Fruit fly (Drosophila melanogaster) whole organism, embryonic: Measurements from ENCODE around the gene CG13884.
A peak's percentile ranks its signal among the peaks of the same experiment; 100 is the strongest.

Source experiments
- Aef1 ChIP-seq: fragments of 200-800 bp; sonication (Bioruptor generic); IDR thresholded peaks from 3 replicates; pipeline ENCODE4 v1.3.6; 2022; ENCODE audit warnings: missing biosample characterization, missing genetic modification characterization
- Atf-2 ChIP-seq: fragments of 200-800 bp; sonication (Bioruptor generic); optimal IDR thresholded peaks from 2 replicates; lab custom pipeline; 2016; ENCODE audit warnings: missing biosample characterization, missing genetic modification characterization
- CG10274 ChIP-seq: fragments of 200-800 bp; sonication (Bioruptor generic); optimal IDR thresholded peaks from 3 replicates; lab custom pipeline; 2017; ENCODE audit warnings: missing biosample characterization, mild to moderate bottlenecking, missing genetic modification characterization
- CG10321 ChIP-seq: fragments of 200-800 bp; sonication (Bioruptor generic); IDR thresholded peaks from 2 replicates; pipeline ENCODE4 v1.3.6; 2022; ENCODE audit warnings: missing biosample characterization, missing genetic modification characterization
- CG11247 ChIP-seq: fragments of 200-800 bp; sonication (Bioruptor generic); IDR thresholded peaks from 2 replicates; pipeline ENCODE4 v1.3.6; 2022; ENCODE audit warnings: missing biosample characterization, missing genetic modification characterization
- CG11695 ChIP-seq: fragments of 200-800 bp; sonication (Bioruptor generic); IDR thresholded peaks from 3 replicates; pipeline ENCODE4 v1.3.6; 2022; ENCODE audit warnings: missing biosample characterization, missing genetic modification characterization
- CG12155 ChIP-seq: fragments of 200-800 bp; sonication (Bioruptor generic); optimal IDR thresholded peaks from 3 replicates; lab custom pipeline; 2016; ENCODE audit warnings: missing biosample characterization, missing genetic modification characterization
- CG1602 ChIP-seq: fragments of 200-800 bp; sonication (Bioruptor generic); optimal IDR thresholded peaks from 3 replicates; lab custom pipeline; 2016; ENCODE audit warnings: missing biosample characterization, missing genetic modification characterization
- CG17829 ChIP-seq: fragments of 200-800 bp; optimal IDR thresholded peaks from 2 replicates; lab custom pipeline; 2019; ENCODE audit warnings: missing biosample characterization, mild to moderate bottlenecking, missing genetic modification characterization, moderate library complexity
- CG18599 ChIP-seq: fragments of 200-800 bp; sonication (Bioruptor generic); optimal IDR thresholded peaks from 3 replicates; lab custom pipeline; 2017; ENCODE audit warnings: missing biosample characterization, missing genetic modification characterization, mild to moderate bottlenecking, moderate library complexity, missing genetic modification reagents
- CG2202 ChIP-seq: fragments of 200-800 bp; sonication (Bioruptor generic); optimal IDR thresholded peaks from 2 replicates; lab custom pipeline; 2018; ENCODE audit warnings: missing biosample characterization, mild to moderate bottlenecking, missing genetic modification characterization
- CG30403 ChIP-seq: fragments of 200-800 bp; sonication (Bioruptor generic); optimal IDR thresholded peaks from 3 replicates; lab custom pipeline; 2016; ENCODE audit warnings: missing biosample characterization, missing genetic modification characterization
- CG31365 ChIP-seq: fragments of 200-800 bp; sonication (Bioruptor generic); optimal IDR thresholded peaks from 2 replicates; lab custom pipeline; 2018; ENCODE audit warnings: missing biosample characterization, mild to moderate bottlenecking, missing genetic modification characterization
- CG31441 ChIP-seq: fragments of 200-800 bp; sonication (Bioruptor generic); IDR thresholded peaks from 2 replicates; pipeline ENCODE4 v1.3.6; 2022; ENCODE audit warnings: missing biosample characterization, missing genetic modification characterization
- CG34224 ChIP-seq: fragments of 200-800 bp; sonication (Bioruptor generic); IDR thresholded peaks from 3 replicates; pipeline ENCODE4 v1.3.6; 2022; ENCODE audit warnings: missing biosample characterization, missing genetic modification characterization; ENCODE audit not compliant: partially characterized antibody
- CG6689 ChIP-seq: fragments of 200-800 bp; sonication (Bioruptor generic); IDR thresholded peaks from 2 replicates; pipeline ENCODE4 v1.3.6; 2022; ENCODE audit warnings: missing biosample characterization, missing genetic modification characterization
- CG6791 ChIP-seq: fragments of 200-800 bp; sonication (Bioruptor generic); IDR thresholded peaks from 3 replicates; pipeline ENCODE4 v1.3.6; 2022; ENCODE audit warnings: missing biosample characterization, missing genetic modification characterization; ENCODE audit not compliant: partially characterized antibody
- CG6813 ChIP-seq: fragments of 200-800 bp; sonication (Bioruptor generic); optimal IDR thresholded peaks from 2 replicates; lab custom pipeline; 2017; ENCODE audit warnings: missing biosample characterization, missing genetic modification characterization, mild to moderate bottlenecking, moderate library complexity, missing genetic modification reagents
- CG7745 ChIP-seq: fragments of 200-800 bp; sonication (Bioruptor generic); optimal IDR thresholded peaks from 2 replicates; lab custom pipeline; 2018; ENCODE audit warnings: missing biosample characterization, mild to moderate bottlenecking, missing genetic modification characterization, moderate library complexity
- CG8290 ChIP-seq, 3 experiments: fragments of 200-800 bp; sonication (Bioruptor generic); optimal IDR thresholded peaks; 2 replicates each; lab custom pipeline; 2016 to 2019; ENCODE audit warnings: missing biosample characterization in 3 of 3, missing genetic modification characterization in 3 of 3, mild to moderate bottlenecking in 2 of 3, moderate library complexity in 1 of 3
- CG8924 ChIP-seq: fragments of 200-800 bp; optimal IDR thresholded peaks from 3 replicates; lab custom pipeline; 2019; ENCODE audit warnings: missing biosample characterization, mild to moderate bottlenecking, missing genetic modification characterization, moderate library complexity
- CG9817 ChIP-seq: fragments of 200-800 bp; sonication (Bioruptor generic); optimal IDR thresholded peaks from 2 replicates; lab custom pipeline; 2018; ENCODE audit warnings: missing biosample characterization, mild to moderate bottlenecking, missing genetic modification characterization, moderate library complexity
- Drgx ChIP-seq: fragments of 200-800 bp; sonication (Bioruptor generic); IDR thresholded peaks from 2 replicates; pipeline ENCODE4 v1.3.6; 2022; ENCODE audit warnings: missing biosample characterization, missing genetic modification characterization
- Fer1 ChIP-seq: fragments of 200-800 bp; sonication (Bioruptor generic); optimal IDR thresholded peaks from 2 replicates; lab custom pipeline; 2017; ENCODE audit warnings: missing biosample characterization, mild to moderate bottlenecking, missing genetic modification characterization
- Gsc ChIP-seq: fragments of 200-800 bp; sonication (Bioruptor generic); IDR thresholded peaks from 2 replicates; pipeline ENCODE4 v1.3.6; 2022; ENCODE audit warnings: missing biosample characterization, missing genetic modification characterization
- HmgZ ChIP-seq: fragments of 200-800 bp; sonication (Bioruptor generic); optimal IDR thresholded peaks from 2 replicates; lab custom pipeline; 2018; ENCODE audit warnings: missing biosample characterization, mild to moderate bottlenecking, missing genetic modification characterization
- Hr78 ChIP-seq, 2 experiments: fragments of 200-800 bp in 1 of 2; fragments of >200 bp in 1 of 2; sonication (Bioruptor generic) in 1 of 2; optimal IDR thresholded peaks; 2 replicates each; lab custom pipeline; 2017 to 2019; ENCODE audit warnings: missing biosample characterization in 2 of 2, missing genetic modification characterization in 2 of 2, mild to moderate bottlenecking in 1 of 2, moderate library complexity in 1 of 2
- MBD-R2 ChIP-seq: fragments of 200-800 bp; sonication (Bioruptor generic); IDR thresholded peaks from 2 replicates; pipeline ENCODE4 v1.3.6; 2022; ENCODE audit warnings: missing biosample characterization, missing genetic modification characterization
- MESR4 ChIP-seq: fragments of 200-800 bp; sonication (Bioruptor generic); optimal IDR thresholded peaks from 2 replicates; lab custom pipeline; 2018; ENCODE audit warnings: missing biosample characterization, mild to moderate bottlenecking, missing genetic modification characterization, moderate library complexity
- Mes4 ChIP-seq: fragments of 200-800 bp; sonication (Bioruptor generic); optimal IDR thresholded peaks from 2 replicates; lab custom pipeline; 2016; ENCODE audit warnings: missing biosample characterization, missing genetic modification characterization
- Neu2 ChIP-seq: fragments of 200-800 bp; sonication (Bioruptor generic); optimal IDR thresholded peaks from 3 replicates; lab custom pipeline; 2016; ENCODE audit warnings: missing biosample characterization, missing genetic modification characterization, borderline replicate concordance
- Nf-YA ChIP-seq: fragments of 200-800 bp; sonication (Bioruptor generic); IDR thresholded peaks from 2 replicates; pipeline ENCODE4 v1.3.6; 2022; ENCODE audit warnings: missing biosample characterization, missing genetic modification characterization
- ac ChIP-seq: fragments of 200-800 bp; sonication (Bioruptor generic); optimal IDR thresholded peaks from 3 replicates; lab custom pipeline; 2017; ENCODE audit warnings: missing biosample characterization, mild to moderate bottlenecking, missing genetic modification characterization
- ap ChIP-seq: fragments of 200-800 bp; sonication (Bioruptor generic); IDR thresholded peaks from 2 replicates; pipeline ENCODE4 v1.3.6; 2022; ENCODE audit warnings: missing biosample characterization, missing genetic modification characterization
- ara ChIP-seq: fragments of 200-800 bp; sonication (Bioruptor generic); IDR thresholded peaks from 2 replicates; pipeline ENCODE4 v1.3.6; 2022; ENCODE audit warnings: missing biosample characterization, missing genetic modification characterization
- chif ChIP-seq, 2 experiments: fragments of 200-800 bp; sonication (Bioruptor generic); optimal IDR thresholded peaks; 3 replicates each; lab custom pipeline; 2016; ENCODE audit warnings: missing biosample characterization in 2 of 2, missing genetic modification characterization in 2 of 2
- corto ChIP-seq: fragments of 200-800 bp; sonication (Bioruptor generic); optimal IDR thresholded peaks from 2 replicates; lab custom pipeline; 2016; ENCODE audit warnings: missing biosample characterization, mild to moderate bottlenecking, missing genetic modification characterization, moderate library complexity
- disco-r ChIP-seq: fragments of 200-800 bp; sonication (Bioruptor generic); optimal IDR thresholded peaks from 2 replicates; lab custom pipeline; 2016; ENCODE audit warnings: missing biosample characterization, missing genetic modification characterization
- fd64A ChIP-seq: fragments of 200-800 bp; sonication (Bioruptor generic); optimal IDR thresholded peaks from 3 replicates; lab custom pipeline; 2018; ENCODE audit warnings: missing biosample characterization, mild to moderate bottlenecking, missing genetic modification characterization
- gsb ChIP-seq: fragments of 200-800 bp; sonication (Bioruptor generic); IDR thresholded peaks from 2 replicates; pipeline ENCODE4 v1.3.6; 2022; ENCODE audit warnings: missing biosample characterization, missing genetic modification characterization
- jigr1 ChIP-seq: fragments of 200-800 bp; sonication (Bioruptor generic); IDR thresholded peaks from 3 replicates; pipeline ENCODE4 v1.3.6; 2022; ENCODE audit warnings: missing biosample characterization, missing genetic modification characterization
- luna ChIP-seq: fragments of 200-800 bp; sonication (Bioruptor generic); optimal IDR thresholded peaks from 2 replicates; lab custom pipeline; 2016; ENCODE audit warnings: missing biosample characterization, missing genetic modification characterization
- oc ChIP-seq: fragments of 200-800 bp; sonication (Bioruptor generic); optimal IDR thresholded peaks from 2 replicates; lab custom pipeline; 2018; ENCODE audit warnings: missing biosample characterization, mild to moderate bottlenecking, missing genetic modification characterization, moderate library complexity
- pfk ChIP-seq: fragments of 200-800 bp; sonication (Bioruptor generic); optimal IDR thresholded peaks from 2 replicates; lab custom pipeline; 2018; ENCODE audit warnings: missing biosample characterization, mild to moderate bottlenecking, missing genetic modification characterization, moderate library complexity
- slp2 ChIP-seq: fragments of 200-800 bp; sonication (Bioruptor generic); optimal IDR thresholded peaks from 2 replicates; lab custom pipeline; 2016; ENCODE audit warnings: missing biosample characterization, missing genetic modification characterization
- sqz ChIP-seq: fragments of 200-800 bp; sonication (Bioruptor generic); optimal IDR thresholded peaks from 3 replicates; lab custom pipeline; 2018; ENCODE audit warnings: missing biosample characterization, mild to moderate bottlenecking, missing genetic modification characterization
- vnd ChIP-seq: fragments of 200-800 bp; sonication (Bioruptor generic); IDR thresholded peaks from 3 replicates; pipeline ENCODE4 v1.3.6; 2022; ENCODE audit warnings: missing biosample characterization, missing genetic modification characterization; ENCODE audit not compliant: partially characterized antibody
- zen2 ChIP-seq: fragments of 200-800 bp; sonication (Bioruptor generic); IDR thresholded peaks from 3 replicates; pipeline ENCODE4 v1.3.6; 2022; ENCODE audit warnings: missing biosample characterization, missing genetic modification characterization; ENCODE audit not compliant: partially characterized antibody

The CG13884 gene

dm6 chr3L:347641-348405, 18.4 kb downstream of the CG13884 start (continued):
- TF ChIP-seq fd64A (GFP tag; lab: Kevin White, UChicago) = peak; percentile 80
- peak; percentile 38 for TF ChIP-seq CG8290 (GFP tag; optimal IDR thresholded peaks at IDR 0.05; lab: Kevin White, UChicago)
- peak in 1 of 2 experiments; percentile 71 for TF ChIP-seq CG8290 (tag; optimal IDR thresholded peaks at IDR 0.05; lab: Kevin White, UChicago)
- no peak for TF ChIP-seq pfk (GFP tag; lab: Kevin White, UChicago)
- TF ChIP-seq Gsc (GFP tag; lab: Robert Waterston, UW) = no peak
- no peak for TF ChIP-seq gsb (GFP tag; lab: Robert Waterston, UW)
- TF ChIP-seq CG2202 (tag; lab: Kevin White, UChicago) = peak; percentile 71
- no peak for TF ChIP-seq sqz (GFP tag; lab: Kevin White, UChicago)
- TF ChIP-seq ara = peak; percentile 88
- TF ChIP-seq vnd (GFP tag; lab: Robert Waterston, UW) = no peak
- no peak for TF ChIP-seq MESR4
- peak; percentile 57 for TF ChIP-seq CG1602 (GFP tag; lab: Kevin White, UChicago)
- TF ChIP-seq CG30403 = peak; percentile 77
- peak; percentile 34; the same call in 1 of the 3 replicates for TF ChIP-seq Aef1
- peak; percentile 11 for TF ChIP-seq CG31365 (tag; lab: Kevin White, UChicago)
- peak; percentile 42; the same call in 1 of the 2 replicates for TF ChIP-seq Nf-YA (GFP tag; lab: Robert Waterston, UW)
- TF ChIP-seq CG8924 (tag; lab: Kevin White, UChicago) = peak; percentile 68
- peak; percentile 72 for TF ChIP-seq CG31441 (GFP tag; lab: Robert Waterston, UW)
- TF ChIP-seq Hr78 (GFP tag; optimal IDR thresholded peaks at IDR 0.05; lab: Kevin White, UChicago) = peak in 1 of 2 experiments; percentile 80
- peak; percentile 42 for TF ChIP-seq disco-r (GFP tag; lab: Kevin White, UChicago)
- peak; percentile 54 for TF ChIP-seq CG6689 (GFP tag; lab: Robert Waterston, UW)
- no peak for TF ChIP-seq luna (GFP tag; lab: Kevin White, UChicago)
- TF ChIP-seq Atf-2 (GFP tag; lab: Kevin White, UChicago) = peak; percentile 67
- TF ChIP-seq ap (GFP tag; lab: Robert Waterston, UW) = peak; percentile 56
- TF ChIP-seq jigr1 (GFP tag; lab: Robert Waterston, UW) = 0 out of 3 replicates have a peak, but pooled peaks have one; percentile 54
- no peak for TF ChIP-seq Neu2 (GFP tag; lab: Kevin White, UChicago)
- no peak for TF ChIP-seq CG10274 (GFP tag; lab: Kevin White, UChicago)
- peak; percentile 44 for TF ChIP-seq Mes4 (GFP tag; lab: Kevin White, UChicago)
- peak; percentile 51 for TF ChIP-seq CG12155 (GFP tag; lab: Kevin White, UChicago)
- TF ChIP-seq slp2 = peak; percentile 49
- no peak for TF ChIP-seq Fer1
- peak; percentile 42; the same call in 1 of the 2 replicates for TF ChIP-seq CG11247 (GFP tag; lab: Robert Waterston, UW)
- TF ChIP-seq oc (tag; lab: Kevin White, UChicago) = peak; percentile 77
- peak; percentile 87 for TF ChIP-seq Drgx (GFP tag; lab: Robert Waterston, UW)
- TF ChIP-seq CG7745 = peak; percentile 4
- no peak for TF ChIP-seq ac (GFP tag; lab: Kevin White, UChicago)
- no peak for TF ChIP-seq CG6791 (GFP tag; lab: Robert Waterston, UW)
- peak; percentile 63 for TF ChIP-seq CG6813 (GFP tag; lab: Kevin White, UChicago)
- TF ChIP-seq chif (GFP tag; optimal IDR thresholded peaks at IDR 0.05; lab: Kevin White, UChicago) = peak; percentile 50 to 86
- TF ChIP-seq HmgZ (tag; lab: Kevin White, UChicago) = no peak
- TF ChIP-seq CG17829 (tag; lab: Kevin White, UChicago) = peak; percentile 81
- TF ChIP-seq CG9817 (tag; lab: Kevin White, UChicago) = peak; percentile 44
- no peak for TF ChIP-seq corto (GFP tag; lab: Kevin White, UChicago)
- no peak for TF ChIP-seq CG34224 (GFP tag; lab: Robert Waterston, UW)
- TF ChIP-seq CG18599 (GFP tag; lab: Kevin White, UChicago) = peak; percentile 46
- TF ChIP-seq zen2 (GFP tag; lab: Robert Waterston, UW) = no peak
- TF ChIP-seq CG10321 (GFP tag; lab: Robert Waterston, UW) = no peak
- no peak for TF ChIP-seq MBD-R2 (GFP tag; lab: Robert Waterston, UW)
- peak; percentile 33; the same call in 1 of the 3 replicates for TF ChIP-seq CG11695 (GFP tag; lab: Robert Waterston, UW)
